Fruit fly (Drosophila melanogaster): ENCODE measurements around the gene CG15721.

Gene CG15721

dm6 chrX:12937825-12938520 is 32.5 kb upstream of the CG15721 start (continued):
- TF ChIP-seq CG10565 (GFP tag; optimal IDR thresholded peaks at IDR 0.05) (no peak), pb (GFP tag; optimal IDR thresholded peaks at IDR 0.05) (no peak), CG7357 (GFP tag; IDR thresholded peaks at IDR 0.05) (peak; percentile 40; the same call in 1 of the 3 replicates), CG10959 (GFP tag; IDR thresholded peaks at IDR 0.05) (no peak), Sry-β (GFP tag; optimal IDR thresholded peaks at IDR 0.05) (no peak), vvl (GFP tag; IDR thresholded peaks at IDR 0.05) (peak; percentile 31; the same call in 1 of the 2 replicates), Nf-YA (GFP tag; IDR thresholded peaks at IDR 0.05) (no peak), CG6689 (GFP tag; IDR thresholded peaks at IDR 0.05) (peak; percentile 31; the same call in 1 of the 2 replicates), CG16815 (GFP tag; optimal IDR thresholded peaks at IDR 0.05) (no peak), trem (tag; optimal IDR thresholded peaks at IDR 0.05) (no peak), CG1602 (GFP tag; optimal IDR thresholded peaks at IDR 0.05) (no peak), Med (GFP tag) (no peak), Ets65A (GFP tag) (no peak), CG14667 (GFP tag; IDR thresholded peaks at IDR 0.05) (no peak), Scr (GFP tag; IDR thresholded peaks at IDR 0.05; ENCODE audit: partially characterized antibody) (no peak), fd96Cb (tag; optimal IDR thresholded peaks at IDR 0.05) (peak; percentile 55), CoRest (tag; optimal IDR thresholded peaks at IDR 0.05) (peak; percentile 54), chm (GFP tag; IDR thresholded peaks at IDR 0.05) (no peak), so (GFP tag; IDR thresholded peaks at IDR 0.05) (no peak), ro (GFP tag; IDR thresholded peaks at IDR 0.05) (no peak), fd3F (GFP tag; optimal IDR thresholded peaks at IDR 0.05) (no peak), trh (GFP tag; optimal IDR thresholded peaks at IDR 0.05) (no peak), Blimp-1 (GFP tag; optimal IDR thresholded peaks at IDR 0.05) (peak; percentile 49), her (GFP tag; optimal IDR thresholded peaks at IDR 0.05) (no peak), ERR (GFP tag; optimal IDR thresholded peaks at IDR 0.05) (no peak), abd-A (tag; optimal IDR thresholded peaks at IDR 0.05) (peak; percentile 49), CG9437 (GFP tag; optimal IDR thresholded peaks at IDR 0.05) (no peak), CG4707 (GFP tag; optimal IDR thresholded peaks at IDR 0.05) (no peak), al (GFP tag; IDR thresholded peaks at IDR 0.05) (no peak), CG11696 (GFP tag; IDR thresholded peaks at IDR 0.05) (no peak), da (GFP tag; optimal IDR thresholded peaks at IDR 0.05) (no peak), CG7745 (tag; optimal IDR thresholded peaks at IDR 0.05) (no peak), CG31388 (GFP tag; optimal IDR thresholded peaks at IDR 0.05) (no peak), D19B (GFP tag; optimal IDR thresholded peaks at IDR 0.05) (no peak)

- peak; percentile 49; the same call in 1 of the 2 replicates for TF ChIP-seq onecut (GFP tag; IDR thresholded peaks at IDR 0.05)
- TF ChIP-seq CG18476 (GFP tag; optimal IDR thresholded peaks at IDR 0.05), result peak; percentile 66
- TF ChIP-seq cg (GFP tag; optimal IDR thresholded peaks at IDR 0.05), result no peak
- TF ChIP-seq mirr (GFP tag; optimal IDR thresholded peaks at IDR 0.05), result no peak
- no peak for TF ChIP-seq dpn (GFP tag; optimal IDR thresholded peaks at IDR 0.05)
- TF ChIP-seq CG10209 (GFP tag; optimal IDR thresholded peaks at IDR 0.05), result no peak
- TF ChIP-seq Aef1 (GFP tag; IDR thresholded peaks at IDR 0.05), result no peak
- TF ChIP-seq CG9437 (GFP tag; optimal IDR thresholded peaks at IDR 0.05), result no peak
- TF ChIP-seq jigr1 (GFP tag; IDR thresholded peaks at IDR 0.05), result no peak
- no peak for TF ChIP-seq Abd-B (GFP tag; optimal IDR thresholded peaks at IDR 0.05)
- TF ChIP-seq Ets65A (GFP tag), result peak; percentile 58
Observed at dm6 chrX:12939021-12939420, 31.5 kb upstream of the CG15721 start.
